Worm (Caenorhabditis elegans) whole organism, mixed stage, embryonic: Measurements from ENCODE around the gene try-8.

Source experiments
- M03D4.4 ChIP-seq: sonication (generic microtip); optimal IDR thresholded peaks from 2 replicates; lab custom pipeline; 2017; ENCODE audit warnings: mild to moderate bottlenecking, missing genetic modification characterization, missing compliant biosample characterization
- bed-3 ChIP-seq: fragments of 200-800 bp; sonication (Bioruptor generic); optimal IDR thresholded peaks from 3 replicates; lab custom pipeline; 2018; ENCODE audit warnings: mild to moderate bottlenecking, missing genetic modification characterization, moderate library complexity, missing compliant biosample characterization
- blmp-1 ChIP-seq: fragments of 150-350 bp; optimal IDR thresholded peaks from 2 replicates; lab custom pipeline; 2014; ENCODE audit warnings: missing biosample characterization, missing genetic modification characterization
- ceh-39 ChIP-seq: fragments of 150-350 bp; optimal IDR thresholded peaks from 2 replicates; lab custom pipeline; 2014; ENCODE audit warnings: missing biosample characterization, missing genetic modification characterization
- ceh-43 ChIP-seq: fragments of 200-800 bp; sonication (Bioruptor generic); optimal IDR thresholded peaks from 2 replicates; lab custom pipeline; 2018; ENCODE audit warnings: mild to moderate bottlenecking, missing genetic modification characterization, moderate library complexity, missing compliant biosample characterization
- ceh-83 ChIP-seq: fragments of 200-800 bp; sonication (Bioruptor generic); optimal IDR thresholded peaks from 2 replicates; lab custom pipeline; 2018; ENCODE audit warnings: mild to moderate bottlenecking, missing genetic modification characterization, missing compliant biosample characterization
- ces-1 ChIP-seq: fragments of 150-350 bp; optimal IDR thresholded peaks from 2 replicates; lab custom pipeline; 2014; ENCODE audit warnings: missing biosample characterization, missing genetic modification reagents, missing genetic modification characterization
- cnd-1 ChIP-seq: fragments of 200-800 bp; sonication (Bioruptor generic); optimal IDR thresholded peaks from 2 replicates; lab custom pipeline; 2018; ENCODE audit warnings: mild to moderate bottlenecking, missing genetic modification characterization, missing compliant biosample characterization
- drap-1 ChIP-seq: fragments of 200-800 bp; sonication (Bioruptor generic); optimal IDR thresholded peaks from 3 replicates; lab custom pipeline; 2018; ENCODE audit warnings: mild to moderate bottlenecking, missing genetic modification characterization, missing compliant biosample characterization
- elt-1 ChIP-seq: sonication (generic microtip); optimal IDR thresholded peaks from 2 replicates; lab custom pipeline; 2017; ENCODE audit warnings: missing genetic modification characterization, mild to moderate bottlenecking, missing compliant biosample characterization, antibody characterized with exemption, moderate library complexity, borderline replicate concordance; ENCODE audit not compliant: insufficient read depth
- elt-3 ChIP-seq: fragments of 150-350 bp; optimal IDR thresholded peaks from 2 replicates; lab custom pipeline; 2014; ENCODE audit warnings: missing biosample characterization, missing genetic modification characterization
- ham-2 ChIP-seq: fragments of 200-800 bp; sonication (Bioruptor generic); optimal IDR thresholded peaks from 2 replicates; lab custom pipeline; 2018; ENCODE audit warnings: mild to moderate bottlenecking, missing genetic modification characterization, missing compliant biosample characterization
- hlh-1 ChIP-seq: fragments of 150-350 bp; optimal IDR thresholded peaks from 2 replicates; lab custom pipeline; 2014; ENCODE audit warnings: missing biosample characterization, missing genetic modification reagents, missing genetic modification characterization
- lin-13 ChIP-seq: fragments of 150-350 bp; optimal IDR thresholded peaks from 2 replicates; lab custom pipeline; 2014; ENCODE audit warnings: missing biosample characterization, missing genetic modification characterization
- lin-32 ChIP-seq: fragments of 200-800 bp; sonication (Bioruptor generic); optimal IDR thresholded peaks from 2 replicates; lab custom pipeline; 2018; ENCODE audit warnings: mild to moderate bottlenecking, missing genetic modification characterization, missing compliant biosample characterization
- lsy-2 ChIP-seq: fragments of 150-350 bp; optimal IDR thresholded peaks from 2 replicates; lab custom pipeline; 2014; ENCODE audit warnings: missing biosample characterization, missing genetic modification characterization
- mab-5 ChIP-seq: fragments of 150-350 bp; optimal IDR thresholded peaks from 2 replicates; lab custom pipeline; 2014; ENCODE audit warnings: missing biosample characterization, missing genetic modification characterization
- mep-1 ChIP-seq: fragments of 150-350 bp; optimal IDR thresholded peaks from 2 replicates; lab custom pipeline; 2017; ENCODE audit warnings: missing biosample characterization, missing genetic modification reagents, missing genetic modification characterization, inconsistent platforms
- mls-2 ChIP-seq: sonication (generic microtip); optimal IDR thresholded peaks from 2 replicates; lab custom pipeline; 2016; ENCODE audit warnings: mild to moderate bottlenecking, missing genetic modification characterization, moderate library complexity, missing compliant biosample characterization
- nhr-12 ChIP-seq: fragments of 150-350 bp; optimal IDR thresholded peaks from 2 replicates; lab custom pipeline; 2014; ENCODE audit warnings: missing biosample characterization, missing genetic modification characterization
- nhr-2 ChIP-seq: fragments of 150-350 bp; optimal IDR thresholded peaks from 2 replicates; lab custom pipeline; 2014; ENCODE audit warnings: missing biosample characterization, missing genetic modification characterization
- nhr-237 ChIP-seq: fragments of 150-350 bp; optimal IDR thresholded peaks from 2 replicates; lab custom pipeline; 2014; ENCODE audit warnings: missing biosample characterization, missing genetic modification characterization
- sem-2 ChIP-seq: fragments of 200-800 bp; sonication (Bioruptor generic); optimal IDR thresholded peaks from 2 replicates; lab custom pipeline; 2018; ENCODE audit warnings: mild to moderate bottlenecking, missing genetic modification characterization, missing compliant biosample characterization
- sptf-1 ChIP-seq: sonication (generic microtip); optimal IDR thresholded peaks from 2 replicates; lab custom pipeline; 2017; ENCODE audit warnings: mild to moderate bottlenecking, missing genetic modification characterization, moderate library complexity, missing compliant biosample characterization
- tbx-8 ChIP-seq: fragments of 200-800 bp; sonication (Bioruptor generic); optimal IDR thresholded peaks from 2 replicates; lab custom pipeline; 2018; ENCODE audit warnings: mild to moderate bottlenecking, missing genetic modification characterization, moderate library complexity, missing compliant biosample characterization
- unc-120 ChIP-seq: sonication (generic microtip); optimal IDR thresholded peaks from 2 replicates; lab custom pipeline; 2017; ENCODE audit warnings: missing genetic modification characterization, missing compliant biosample characterization; ENCODE audit not compliant: poor library complexity, severe bottlenecking
- unc-62 ChIP-seq: fragments of 150-350 bp; optimal IDR thresholded peaks from 2 replicates; lab custom pipeline; 2014; ENCODE audit warnings: missing biosample characterization, missing genetic modification reagents, missing genetic modification characterization
- zip-8 ChIP-seq: fragments of 150-350 bp; optimal IDR thresholded peaks from 2 replicates; lab custom pipeline; 2014; ENCODE audit warnings: missing biosample characterization, missing genetic modification characterization
- ztf-11 ChIP-seq: fragments of 150-350 bp; optimal IDR thresholded peaks from 2 replicates; lab custom pipeline; 2014; ENCODE audit warnings: missing biosample characterization, missing genetic modification characterization

try-8 gene

ce11 chrV:7437538-7437937 lies 16.6 kb downstream of the try-8 start, which contains the start of gene F25E5.9:
Gene F25E5.9, minus strand, starts transcription at chrV:7437919.
- no peak for TF ChIP-seq tbx-8 (GFP tag; lab: Kevin White, UChicago)
- TF ChIP-seq unc-62 (GFP tag; lab: Kevin White, UChicago), result no peak
- no peak for TF ChIP-seq ceh-83 (GFP tag; lab: Kevin White, UChicago)
- TF ChIP-seq M03D4.4, result no peak
- no peak for TF ChIP-seq hlh-1
- TF ChIP-seq bed-3 (GFP tag; lab: Kevin White, UChicago), result no peak
- no peak for TF ChIP-seq zip-8 (tag; lab: Kevin White, UChicago)
- no peak for TF ChIP-seq unc-120
- TF ChIP-seq nhr-12 (tag; lab: Kevin White, UChicago), result no peak
- TF ChIP-seq elt-1, result no peak
- no peak for TF ChIP-seq mab-5 (tag; lab: Kevin White, UChicago)

ce11 chrV:7436911-7437310 lies 17.2 kb downstream of the try-8 start:
- TF ChIP-seq elt-3 (tag; lab: Kevin White, UChicago), result no peak
- TF ChIP-seq ceh-39 (tag; lab: Kevin White, UChicago), result no peak
- no peak for TF ChIP-seq ceh-43 (GFP tag; lab: Kevin White, UChicago)
- TF ChIP-seq ham-2 (GFP tag; lab: Kevin White, UChicago), result no peak

ce11 chrV:7436509-7436908 lies 17.6 kb downstream of the try-8 start:
- TF ChIP-seq ztf-11 (tag; lab: Kevin White, UChicago), result no peak
- no peak for TF ChIP-seq sem-2 (GFP tag; lab: Kevin White, UChicago)
- TF ChIP-seq mab-5 (tag; lab: Kevin White, UChicago), result no peak
- no peak for TF ChIP-seq drap-1 (GFP tag; lab: Kevin White, UChicago)
- no peak for TF ChIP-seq ham-2 (GFP tag; lab: Kevin White, UChicago)
- no peak for TF ChIP-seq nhr-12 (tag; lab: Kevin White, UChicago)
- no peak for TF ChIP-seq ceh-39 (tag; lab: Kevin White, UChicago)
- no peak for TF ChIP-seq mep-1 (tag; lab: Kevin White, UChicago)
- no peak for TF ChIP-seq unc-120
- TF ChIP-seq hlh-1, result no peak

- TF ChIP-seq hlh-1, result no peak
- no peak for TF ChIP-seq nhr-12 (tag; lab: Kevin White, UChicago)
- TF ChIP-seq ces-1, result no peak
- no peak for TF ChIP-seq ceh-39 (tag; lab: Kevin White, UChicago)
Observed at ce11 chrV:7435376-7436204, 18.5 kb downstream of the try-8 start, which contains the start of the genes ddo-2 and F25E5.8. Gene ddo-2, minus strand, starts transcription at chrV:7435705. Gene F25E5.8, plus strand, starts transcription at chrV:7435930.

ce11 chrV:7434805-7435363 lies 19.3 kb downstream of the try-8 start:
- TF ChIP-seq blmp-1 (tag; lab: Kevin White, UChicago), result no peak
- TF ChIP-seq lin-13, result no peak
- TF ChIP-seq ces-1, result no peak
- no peak for TF ChIP-seq hlh-1
- TF ChIP-seq cnd-1, result no peak
- TF ChIP-seq mls-2, result no peak
- TF ChIP-seq ceh-43 (GFP tag; lab: Kevin White, UChicago), result no peak
- no peak for TF ChIP-seq nhr-2 (tag; lab: Kevin White, UChicago)
- TF ChIP-seq bed-3 (GFP tag; lab: Kevin White, UChicago), result no peak
- TF ChIP-seq elt-1, result no peak
- no peak for TF ChIP-seq nhr-237 (tag; lab: Kevin White, UChicago)
- TF ChIP-seq ztf-11 (tag; lab: Kevin White, UChicago), result no peak
- no peak for TF ChIP-seq mab-5 (tag; lab: Kevin White, UChicago)
- TF ChIP-seq lsy-2 (tag; lab: Kevin White, UChicago), result no peak
- TF ChIP-seq unc-62 (GFP tag; lab: Kevin White, UChicago), result no peak
- TF ChIP-seq ceh-83 (GFP tag; lab: Kevin White, UChicago), result no peak
- TF ChIP-seq lin-32 (GFP tag; lab: Kevin White, UChicago), result no peak
- TF ChIP-seq sptf-1 (tag; lab: Kevin White, UChicago), result no peak
